Fruit fly (Drosophila melanogaster) whole organism, wandering third instar larva: ENCODE measurements around the gene nero.

Source experiments
- Abd-B ChIP-seq: fragments of >200 bp; optimal IDR thresholded peaks from 2 replicates; lab custom pipeline; 2017; ENCODE audit warnings: missing biosample characterization, missing genetic modification characterization
- CG32264 ChIP-seq: fragments of 200-800 bp; sonication (Bioruptor generic); optimal IDR thresholded peaks from 2 replicates; lab custom pipeline; 2016; ENCODE audit warnings: missing biosample characterization, missing genetic modification characterization
- CG9705 ChIP-seq: fragments of 200-800 bp; sonication (Bioruptor generic); optimal IDR thresholded peaks from 2 replicates; lab custom pipeline; 2018; ENCODE audit warnings: missing biosample characterization, mild to moderate bottlenecking, missing genetic modification characterization
- CrebA ChIP-seq: fragments of 200-800 bp; sonication (Bioruptor generic); optimal IDR thresholded peaks from 2 replicates; lab custom pipeline; 2016; ENCODE audit warnings: missing biosample characterization, mild to moderate bottlenecking, missing genetic modification characterization, borderline replicate concordance
- Dfd ChIP-seq: fragments of >200 bp; optimal IDR thresholded peaks from 2 replicates; lab custom pipeline; 2017; ENCODE audit warnings: missing biosample characterization, missing genetic modification characterization
- GATAd ChIP-seq: sonication (Bioruptor generic); optimal IDR thresholded peaks from 2 replicates; lab custom pipeline; 2016; ENCODE audit warnings: missing biosample characterization, missing genetic modification characterization
- HLH106 ChIP-seq: fragments of 200-800 bp; optimal IDR thresholded peaks from 3 replicates; lab custom pipeline; 2019; ENCODE audit warnings: missing biosample characterization, mild to moderate bottlenecking, missing genetic modification characterization, moderate library complexity
- Hnf4 ChIP-seq: fragments of 200-800 bp; sonication (Bioruptor generic); optimal IDR thresholded peaks from 2 replicates; lab custom pipeline; 2016; ENCODE audit warnings: missing biosample characterization, mild to moderate bottlenecking, missing genetic modification characterization
- Hr78 ChIP-seq: fragments of >200 bp; optimal IDR thresholded peaks from 2 replicates; lab custom pipeline; 2017; ENCODE audit warnings: missing biosample characterization, missing genetic modification characterization
- Hr83 ChIP-seq: fragments of 200-300 bp; sonication (Bioruptor generic); optimal IDR thresholded peaks from 2 replicates; lab custom pipeline; 2016; ENCODE audit warnings: missing biosample characterization, mild to moderate bottlenecking, missing genetic modification characterization, moderate library complexity; ENCODE audit not compliant: poor library complexity, severe bottlenecking
- Jra ChIP-seq: sonication (Bioruptor generic); optimal IDR thresholded peaks from 2 replicates; lab custom pipeline; 2016; ENCODE audit warnings: missing biosample characterization, missing genetic modification characterization
- Mio ChIP-seq: sonication (Bioruptor generic); optimal IDR thresholded peaks from 2 replicates; lab custom pipeline; 2016; ENCODE audit warnings: missing biosample characterization, missing genetic modification characterization
- Myc ChIP-seq: fragments of >200 bp; optimal IDR thresholded peaks from 2 replicates; lab custom pipeline; 2017
- N ChIP-seq: fragments of >200 bp; optimal IDR thresholded peaks from 2 replicates; lab custom pipeline; 2018; ENCODE audit warnings: missing biosample characterization, missing external identifiers, missing genetic modification characterization
- OdsH ChIP-seq: fragments of 200-800 bp; sonication (Bioruptor generic); optimal IDR thresholded peaks from 2 replicates; lab custom pipeline; 2016; ENCODE audit warnings: missing biosample characterization, mild to moderate bottlenecking, missing genetic modification characterization
- Rel ChIP-seq, 2 experiments: fragments of 200-800 bp; sonication (Bioruptor generic) in 1 of 2; optimal IDR thresholded peaks; 2 replicates in 1 of 2; 3 replicates in 1 of 2; lab custom pipeline; 2016 to 2019; ENCODE audit warnings: mild to moderate bottlenecking in 2 of 2, missing biosample characterization in 2 of 2, missing genetic modification characterization in 2 of 2, moderate library complexity in 1 of 2
- Sp1 ChIP-seq: fragments of 200-800 bp; sonication (Bioruptor generic); optimal IDR thresholded peaks from 3 replicates; lab custom pipeline; 2019; ENCODE audit warnings: missing biosample characterization, mild to moderate bottlenecking, missing genetic modification characterization, moderate library complexity
- Vsx2 ChIP-seq: fragments of 200-300, 225-300 bp; sonication (Bioruptor generic); optimal IDR thresholded peaks from 2 replicates; lab custom pipeline; 2018; ENCODE audit warnings: missing biosample characterization, missing genetic modification characterization; ENCODE audit not compliant: partially characterized antibody
- br ChIP-seq: fragments of 200-800 bp; sonication (Bioruptor generic); optimal IDR thresholded peaks from 2 replicates; lab custom pipeline; 2016; ENCODE audit warnings: missing biosample characterization, missing genetic modification characterization
- brk ChIP-seq: fragments of 200-800 bp; sonication (Bioruptor generic); optimal IDR thresholded peaks from 2 replicates; lab custom pipeline; 2016; ENCODE audit warnings: missing biosample characterization, mild to moderate bottlenecking, missing genetic modification characterization
- dl ChIP-seq, 2 experiments: fragments of 175-275, 200-275 bp in 1 of 2; fragments of 200-275 bp in 1 of 2; sonication (Bioruptor generic); optimal IDR thresholded peaks; lab custom pipeline; 2018; ENCODE audit warnings: mild to moderate bottlenecking in 2 of 2, missing biosample characterization in 2 of 2, missing genetic modification characterization in 2 of 2, moderate library complexity in 2 of 2; ENCODE audit not compliant: partially characterized antibody in 2 of 2, insufficient read depth in 1 of 2
- dmrt93B ChIP-seq: fragments of 200-800 bp; sonication (Bioruptor generic); optimal IDR thresholded peaks from 2 replicates; lab custom pipeline; 2018; ENCODE audit warnings: missing biosample characterization, mild to moderate bottlenecking, missing genetic modification characterization
- dsf ChIP-seq: sonication (Bioruptor generic); optimal IDR thresholded peaks from 2 replicates; lab custom pipeline; 2016; ENCODE audit warnings: missing biosample characterization, missing genetic modification characterization, borderline replicate concordance
- foxo ChIP-seq, 2 experiments: fragments of 200-800 bp; sonication (Bioruptor generic); optimal IDR thresholded peaks; 2 replicates in 1 of 2; 3 replicates in 1 of 2; lab custom pipeline; 2016 to 2017; ENCODE audit warnings: missing biosample characterization in 2 of 2, missing genetic modification characterization in 2 of 2
- fru ChIP-seq: fragments of 200-800 bp; sonication (Bioruptor generic); optimal IDR thresholded peaks from 3 replicates; lab custom pipeline; 2016; ENCODE audit warnings: missing biosample characterization, mild to moderate bottlenecking, missing genetic modification characterization
- h ChIP-seq: fragments of 200-800 bp; sonication (Bioruptor generic); optimal IDR thresholded peaks from 3 replicates; lab custom pipeline; 2016; ENCODE audit warnings: missing biosample characterization, mild to moderate bottlenecking, missing genetic modification characterization
- jim ChIP-seq: fragments of 175-275, 200-325 bp; sonication (Bioruptor generic); optimal IDR thresholded peaks from 2 replicates; lab custom pipeline; 2016; ENCODE audit warnings: missing biosample characterization, mild to moderate bottlenecking, missing genetic modification characterization
- lola ChIP-seq: fragments of >200 bp; optimal IDR thresholded peaks from 2 replicates; lab custom pipeline; 2017; ENCODE audit warnings: missing biosample characterization, missing genetic modification characterization
- pan ChIP-seq: fragments of >200 bp; optimal IDR thresholded peaks from 2 replicates; lab custom pipeline; 2017
- psq ChIP-seq: fragments of 200-800 bp; sonication (Bioruptor generic); optimal IDR thresholded peaks from 3 replicates; lab custom pipeline; 2017; ENCODE audit warnings: missing biosample characterization, mild to moderate bottlenecking, missing genetic modification characterization, moderate library complexity
- rgr ChIP-seq: fragments of 200-800 bp; sonication (Bioruptor generic); optimal IDR thresholded peaks from 3 replicates; lab custom pipeline; 2016; ENCODE audit warnings: missing biosample characterization, mild to moderate bottlenecking, missing genetic modification characterization
- sage ChIP-seq: fragments of 200-800 bp; sonication (Bioruptor generic); optimal IDR thresholded peaks from 2 replicates; lab custom pipeline; 2016; ENCODE audit warnings: missing biosample characterization, mild to moderate bottlenecking, missing genetic modification characterization
- sv ChIP-seq: fragments of 200-800 bp; sonication (Bioruptor generic); optimal IDR thresholded peaks from 3 replicates; lab custom pipeline; 2016; ENCODE audit warnings: missing biosample characterization, missing genetic modification characterization
- tai ChIP-seq: sonication (Bioruptor generic); optimal IDR thresholded peaks from 2 replicates; lab custom pipeline; 2016; ENCODE audit warnings: missing biosample characterization, missing genetic modification characterization
- usp ChIP-seq: fragments of >200 bp; optimal IDR thresholded peaks from 2 replicates; lab custom pipeline; 2017; ENCODE audit warnings: missing biosample characterization, missing genetic modification characterization
- woc ChIP-seq: sonication (Bioruptor generic); optimal IDR thresholded peaks from 2 replicates; lab custom pipeline; 2016; ENCODE audit warnings: missing biosample characterization, mild to moderate bottlenecking, missing genetic modification characterization

nero gene

dm6 chr3R:31747429-31748048, at the start of gene nero, which contains the start of gene CG1910:
nero (minus strand) TSS chr3R:31747558.
CG1910 (plus strand) TSS chr3R:31747643.
- TF ChIP-seq GATAd (no peak), br (no peak), lola (GFP tag; lab: Kevin White, UChicago) (no peak), dmrt93B (GFP tag; lab: Kevin White, UChicago) (no peak), h (peak; percentile 46), psq (GFP tag; lab: Kevin White, UChicago) (no peak), Myc (lab: Kevin White, UChicago) (peak; percentile 47), pan (no peak), Hnf4 (GFP tag; lab: Kevin White, UChicago) (peak; percentile 34), Sp1 (GFP tag; lab: Kevin White, UChicago) (peak; percentile 19), rgr (GFP tag; lab: Kevin White, UChicago) (peak; percentile 29), N (GFP tag; lab: Kevin White, UChicago) (no peak), foxo (GFP tag; optimal IDR thresholded peaks at IDR 0.05; lab: Kevin White, UChicago) (peak in 1 of 2 experiments; percentile 15), jim (no peak), tai (GFP tag; lab: Kevin White, UChicago) (no peak), Dfd (GFP tag; lab: Kevin White, UChicago) (no peak), brk (GFP tag; lab: Kevin White, UChicago) (no peak), CG9705 (no peak), Rel (GFP tag; optimal IDR thresholded peaks at IDR 0.05; lab: Kevin White, UChicago) (no peak), Rel (tag; optimal IDR thresholded peaks at IDR 0.05; lab: Kevin White, UChicago) (peak; percentile 33), HLH106 (peak; percentile 15), dl (GFP tag; optimal IDR thresholded peaks at IDR 0.05; lab: Kevin White, UChicago; ENCODE audit: insufficient read depth in 1 of 2, partially characterized antibody in 2 of 2) (peak in 1 of 2 experiments; percentile 26), fru (GFP tag; lab: Kevin White, UChicago) (no peak), dsf (GFP tag; lab: Kevin White, UChicago) (no peak), CG32264 (GFP tag; lab: Kevin White, UChicago) (no peak), OdsH (GFP tag; lab: Kevin White, UChicago) (peak; percentile 8), Jra (GFP tag; lab: Kevin White, UChicago) (peak; percentile 22), Hr83 (GFP tag; lab: Kevin White, UChicago) (peak; percentile 55), woc (GFP tag; lab: Kevin White, UChicago) (no peak), sv (GFP tag; lab: Kevin White, UChicago) (no peak)

DNA sequence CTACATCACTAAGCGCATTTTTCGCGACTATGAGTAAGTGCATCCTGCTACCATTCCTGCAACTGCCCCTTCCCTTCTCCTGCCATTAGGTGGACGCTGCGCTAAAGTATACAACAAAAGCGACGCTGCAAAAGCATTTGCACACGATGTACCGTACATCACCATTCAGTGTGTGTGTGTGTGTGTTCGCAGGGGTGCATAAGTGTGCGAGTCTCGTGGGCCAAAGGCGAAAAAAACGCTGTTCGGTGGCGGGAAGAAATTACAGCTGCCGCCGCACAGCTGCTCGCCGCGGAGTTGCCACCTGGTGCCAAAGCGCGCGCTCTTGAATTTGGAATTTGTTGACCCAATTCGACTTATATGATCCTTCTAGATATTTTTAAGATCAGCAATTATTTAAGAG, 47.1 kb upstream of the nero start:
- peak in 1 of 2 experiments; percentile 14 for TF ChIP-seq dl (GFP tag; optimal IDR thresholded peaks at IDR 0.05; lab: Kevin White, UChicago; ENCODE audit: insufficient read depth in 1 of 2, partially characterized antibody in 2 of 2)
- peak; percentile 13 for TF ChIP-seq CG32264 (GFP tag; lab: Kevin White, UChicago)
- TF ChIP-seq dsf (GFP tag; lab: Kevin White, UChicago), result no peak
- TF ChIP-seq sage (GFP tag; lab: Kevin White, UChicago), result no peak
- peak; percentile 30 for TF ChIP-seq N (GFP tag; lab: Kevin White, UChicago)
- TF ChIP-seq Mio (GFP tag; lab: Kevin White, UChicago), result no peak
- TF ChIP-seq foxo (GFP tag; optimal IDR thresholded peaks at IDR 0.05; lab: Kevin White, UChicago), result no peak
- TF ChIP-seq sv (GFP tag; lab: Kevin White, UChicago), result no peak

DNA sequence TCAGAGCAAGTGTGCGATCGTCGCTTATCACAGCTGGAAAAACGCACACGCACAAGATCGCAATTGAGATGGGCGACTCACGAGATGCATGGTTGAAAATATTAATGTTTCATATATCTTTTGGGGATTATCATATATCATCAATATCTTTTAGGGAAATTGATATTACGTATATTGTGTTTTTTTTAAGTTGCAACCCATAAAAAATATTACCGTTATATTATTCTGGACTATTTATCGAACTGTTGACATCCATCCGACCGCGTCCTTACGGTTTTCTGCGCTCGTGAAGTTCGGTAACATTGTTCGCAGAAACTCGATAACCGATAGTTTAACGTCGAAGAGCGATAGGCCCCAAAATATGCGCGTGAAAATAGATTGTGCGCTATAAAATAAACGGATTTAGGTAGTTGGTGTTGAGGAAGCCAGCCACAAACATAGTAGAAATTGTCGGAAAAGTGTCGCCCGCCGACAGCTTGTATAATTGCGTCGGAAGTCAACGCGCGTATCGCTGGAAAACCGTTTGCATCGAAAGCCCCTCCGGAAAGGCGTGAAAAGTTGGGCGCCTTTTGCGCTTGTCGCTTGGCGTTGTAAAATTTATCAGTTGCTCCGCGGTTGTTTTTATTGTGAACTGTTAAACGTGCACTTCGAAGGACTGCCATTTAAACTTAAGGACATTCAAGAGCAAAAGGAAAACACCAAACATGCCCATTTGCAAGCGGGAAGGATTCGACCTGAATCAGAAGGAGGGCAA, 46.5 kb upstream of the nero start, which contains the start of the genes Mccc1 and Acf:
TSS of gene Mccc1 (minus strand) at position 244 of the 754 bp plus-strand sequence.
TSS of gene Acf (plus strand) at position 318 of the 754 bp plus-strand sequence.
- TF ChIP-seq Hr83 (GFP tag; lab: Kevin White, UChicago) (peak; percentile 44), Hr78 (GFP tag; lab: Kevin White, UChicago) (no peak), Vsx2 (GFP tag; lab: Kevin White, UChicago) (no peak), OdsH (GFP tag; lab: Kevin White, UChicago) (no peak), Rel (GFP tag; optimal IDR thresholded peaks at IDR 0.05; lab: Kevin White, UChicago) (no peak), Rel (tag; optimal IDR thresholded peaks at IDR 0.05; lab: Kevin White, UChicago) (no peak), psq (GFP tag; lab: Kevin White, UChicago) (peak; percentile 17), tai (GFP tag; lab: Kevin White, UChicago) (no peak), foxo (GFP tag; optimal IDR thresholded peaks at IDR 0.05; lab: Kevin White, UChicago) (no peak), Sp1 (GFP tag; lab: Kevin White, UChicago) (no peak), CrebA (GFP tag; lab: Kevin White, UChicago) (no peak), CG32264 (GFP tag; lab: Kevin White, UChicago) (peak; percentile 10), h (no peak), sv (GFP tag; lab: Kevin White, UChicago) (peak; percentile 36), dmrt93B (GFP tag; lab: Kevin White, UChicago) (no peak), Myc (lab: Kevin White, UChicago) (no peak), Abd-B (GFP tag; lab: Kevin White, UChicago) (no peak), usp (no peak), N (GFP tag; lab: Kevin White, UChicago) (no peak), Jra (GFP tag; lab: Kevin White, UChicago) (no peak), sage (GFP tag; lab: Kevin White, UChicago) (no peak), rgr (GFP tag; lab: Kevin White, UChicago) (no peak), CG9705 (no peak), dsf (GFP tag; lab: Kevin White, UChicago) (peak; percentile 23), lola (GFP tag; lab: Kevin White, UChicago) (no peak), GATAd (peak; percentile 38)
